Worm (Caenorhabditis elegans): ENCODE measurements around the gene C04B4.2.

C04B4.2 gene

DNA sequence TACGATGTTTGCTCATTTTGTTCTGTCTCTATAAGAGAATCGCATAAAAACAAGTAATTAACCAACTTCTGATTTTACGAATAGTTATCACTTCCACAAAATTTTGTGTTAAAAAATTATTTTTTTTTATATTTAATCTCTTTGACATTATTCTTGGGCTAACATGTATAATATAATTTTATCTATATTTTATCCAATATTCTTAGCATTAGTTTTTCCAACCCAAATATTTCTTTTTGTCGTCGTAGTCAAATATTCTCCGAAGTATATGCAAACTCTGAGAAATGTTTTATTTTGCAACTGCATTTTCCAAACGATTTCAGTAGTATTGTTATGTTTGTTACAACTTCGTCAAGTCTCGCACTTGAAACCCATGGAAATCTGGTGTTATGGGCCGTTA, 50.4 kb downstream of the C04B4.2 start, which contains the start of gene srd-47:
Gene srd-47, plus strand, starts transcription at position 164 of the 400 bp plus-strand sequence.
- no peak for TF ChIP-seq flh-1 (GFP tag; optimal IDR thresholded peaks at IDR 0.05)
- TF ChIP-seq lsy-2 (tag; optimal IDR thresholded peaks at IDR 0.05), result no peak
- no peak for TF ChIP-seq unc-39 (tag; optimal IDR thresholded peaks at IDR 0.05)
- TF ChIP-seq snpc-4 (tag; optimal IDR thresholded peaks at IDR 0.05), result no peak
- no peak for TF ChIP-seq bed-3 (GFP tag; optimal IDR thresholded peaks at IDR 0.05)
- TF ChIP-seq tbx-8 (GFP tag; optimal IDR thresholded peaks at IDR 0.05), result no peak
- TF ChIP-seq ham-2 (GFP tag; optimal IDR thresholded peaks at IDR 0.05), result no peak
- TF ChIP-seq nhr-28 (tag; optimal IDR thresholded peaks at IDR 0.05), result no peak
- no peak for TF ChIP-seq unc-120 (tag; optimal IDR thresholded peaks at IDR 0.05; ENCODE audit: poor library complexity, severe bottlenecking)

Data from whole organism, mixed stage, embryonic.